Fruit fly (Drosophila melanogaster) whole organism, wandering third instar larva: Measurements from ENCODE around the gene Rap1.

Experiments used
- Abd-B ChIP-seq: fragments of >200 bp; optimal IDR thresholded peaks from 2 replicates; lab custom pipeline; 2017; ENCODE audit warnings: missing biosample characterization, missing genetic modification characterization
- CG32264 ChIP-seq: fragments of 200-800 bp; sonication (Bioruptor generic); optimal IDR thresholded peaks from 2 replicates; lab custom pipeline; 2016; ENCODE audit warnings: missing biosample characterization, missing genetic modification characterization
- CG9705 ChIP-seq: fragments of 200-800 bp; sonication (Bioruptor generic); optimal IDR thresholded peaks from 2 replicates; lab custom pipeline; 2018; ENCODE audit warnings: missing biosample characterization, mild to moderate bottlenecking, missing genetic modification characterization
- Dfd ChIP-seq: fragments of >200 bp; optimal IDR thresholded peaks from 2 replicates; lab custom pipeline; 2017; ENCODE audit warnings: missing biosample characterization, missing genetic modification characterization
- Dif ChIP-seq: fragments of 200-275, 200-300 bp; sonication (Bioruptor generic); optimal IDR thresholded peaks from 2 replicates; lab custom pipeline; 2018; ENCODE audit warnings: missing biosample characterization, missing genetic modification characterization; ENCODE audit not compliant: partially characterized antibody
- GATAd ChIP-seq: sonication (Bioruptor generic); optimal IDR thresholded peaks from 2 replicates; lab custom pipeline; 2016; ENCODE audit warnings: missing biosample characterization, missing genetic modification characterization
- HLH106 ChIP-seq: fragments of 200-800 bp; optimal IDR thresholded peaks from 3 replicates; lab custom pipeline; 2019; ENCODE audit warnings: missing biosample characterization, mild to moderate bottlenecking, missing genetic modification characterization, moderate library complexity
- Hnf4 ChIP-seq: fragments of 200-800 bp; sonication (Bioruptor generic); optimal IDR thresholded peaks from 2 replicates; lab custom pipeline; 2016; ENCODE audit warnings: missing biosample characterization, mild to moderate bottlenecking, missing genetic modification characterization
- Hr78 ChIP-seq: fragments of >200 bp; optimal IDR thresholded peaks from 2 replicates; lab custom pipeline; 2017; ENCODE audit warnings: missing biosample characterization, missing genetic modification characterization
- Hr83 ChIP-seq: fragments of 200-300 bp; sonication (Bioruptor generic); optimal IDR thresholded peaks from 2 replicates; lab custom pipeline; 2016; ENCODE audit warnings: missing biosample characterization, mild to moderate bottlenecking, missing genetic modification characterization, moderate library complexity; ENCODE audit not compliant: poor library complexity, severe bottlenecking
- Jra ChIP-seq: sonication (Bioruptor generic); optimal IDR thresholded peaks from 2 replicates; lab custom pipeline; 2016; ENCODE audit warnings: missing biosample characterization, missing genetic modification characterization
- Mio ChIP-seq: sonication (Bioruptor generic); optimal IDR thresholded peaks from 2 replicates; lab custom pipeline; 2016; ENCODE audit warnings: missing biosample characterization, missing genetic modification characterization
- Myc ChIP-seq: fragments of >200 bp; optimal IDR thresholded peaks from 2 replicates; lab custom pipeline; 2017
- N ChIP-seq: fragments of >200 bp; optimal IDR thresholded peaks from 2 replicates; lab custom pipeline; 2018; ENCODE audit warnings: missing biosample characterization, missing external identifiers, missing genetic modification characterization
- OdsH ChIP-seq: fragments of 200-800 bp; sonication (Bioruptor generic); optimal IDR thresholded peaks from 2 replicates; lab custom pipeline; 2016; ENCODE audit warnings: missing biosample characterization, mild to moderate bottlenecking, missing genetic modification characterization
- Sp1 ChIP-seq: fragments of 200-800 bp; sonication (Bioruptor generic); optimal IDR thresholded peaks from 3 replicates; lab custom pipeline; 2019; ENCODE audit warnings: missing biosample characterization, mild to moderate bottlenecking, missing genetic modification characterization, moderate library complexity
- Vsx2 ChIP-seq: fragments of 200-300, 225-300 bp; sonication (Bioruptor generic); optimal IDR thresholded peaks from 2 replicates; lab custom pipeline; 2018; ENCODE audit warnings: missing biosample characterization, missing genetic modification characterization; ENCODE audit not compliant: partially characterized antibody
- brk ChIP-seq: fragments of 200-800 bp; sonication (Bioruptor generic); optimal IDR thresholded peaks from 2 replicates; lab custom pipeline; 2016; ENCODE audit warnings: missing biosample characterization, mild to moderate bottlenecking, missing genetic modification characterization
- dl ChIP-seq, 2 experiments: fragments of 175-275, 200-275 bp in 1 of 2; fragments of 200-275 bp in 1 of 2; sonication (Bioruptor generic); optimal IDR thresholded peaks; lab custom pipeline; 2018; ENCODE audit warnings: mild to moderate bottlenecking in 2 of 2, missing biosample characterization in 2 of 2, missing genetic modification characterization in 2 of 2, moderate library complexity in 2 of 2; ENCODE audit not compliant: partially characterized antibody in 2 of 2, insufficient read depth in 1 of 2
- dsf ChIP-seq: sonication (Bioruptor generic); optimal IDR thresholded peaks from 2 replicates; lab custom pipeline; 2016; ENCODE audit warnings: missing biosample characterization, missing genetic modification characterization, borderline replicate concordance
- foxo ChIP-seq, 2 experiments: fragments of 200-800 bp; sonication (Bioruptor generic); optimal IDR thresholded peaks; 2 replicates in 1 of 2; 3 replicates in 1 of 2; lab custom pipeline; 2016 to 2017; ENCODE audit warnings: missing biosample characterization in 2 of 2, missing genetic modification characterization in 2 of 2
- fru ChIP-seq: fragments of 200-800 bp; sonication (Bioruptor generic); optimal IDR thresholded peaks from 3 replicates; lab custom pipeline; 2016; ENCODE audit warnings: missing biosample characterization, mild to moderate bottlenecking, missing genetic modification characterization
- jim ChIP-seq: fragments of 175-275, 200-325 bp; sonication (Bioruptor generic); optimal IDR thresholded peaks from 2 replicates; lab custom pipeline; 2016; ENCODE audit warnings: missing biosample characterization, mild to moderate bottlenecking, missing genetic modification characterization
- lola ChIP-seq: fragments of >200 bp; optimal IDR thresholded peaks from 2 replicates; lab custom pipeline; 2017; ENCODE audit warnings: missing biosample characterization, missing genetic modification characterization
- pan ChIP-seq: fragments of >200 bp; optimal IDR thresholded peaks from 2 replicates; lab custom pipeline; 2017
- sage ChIP-seq: fragments of 200-800 bp; sonication (Bioruptor generic); optimal IDR thresholded peaks from 2 replicates; lab custom pipeline; 2016; ENCODE audit warnings: missing biosample characterization, mild to moderate bottlenecking, missing genetic modification characterization
- sv ChIP-seq: fragments of 200-800 bp; sonication (Bioruptor generic); optimal IDR thresholded peaks from 3 replicates; lab custom pipeline; 2016; ENCODE audit warnings: missing biosample characterization, missing genetic modification characterization
- tai ChIP-seq: sonication (Bioruptor generic); optimal IDR thresholded peaks from 2 replicates; lab custom pipeline; 2016; ENCODE audit warnings: missing biosample characterization, missing genetic modification characterization
- usp ChIP-seq: fragments of >200 bp; optimal IDR thresholded peaks from 2 replicates; lab custom pipeline; 2017; ENCODE audit warnings: missing biosample characterization, missing genetic modification characterization
- woc ChIP-seq: sonication (Bioruptor generic); optimal IDR thresholded peaks from 2 replicates; lab custom pipeline; 2016; ENCODE audit warnings: missing biosample characterization, mild to moderate bottlenecking, missing genetic modification characterization

Gene Rap1

dm6 chr3L:1853277-1853676 is 8.8 kb downstream of the Rap1 start:
- no peak for TF ChIP-seq Dfd
- TF ChIP-seq usp (GFP tag; lab: Kevin White, UChicago): no peak
- no peak for TF ChIP-seq Mio (GFP tag; lab: Kevin White, UChicago)
- TF ChIP-seq jim (GFP tag; lab: Kevin White, UChicago): no peak
- no peak for TF ChIP-seq tai (GFP tag; lab: Kevin White, UChicago)
- TF ChIP-seq dl (GFP tag; optimal IDR thresholded peaks at IDR 0.05; lab: Kevin White, UChicago; ENCODE audit: insufficient read depth in 1 of 2, partially characterized antibody in 2 of 2): no peak
- no peak for TF ChIP-seq GATAd (GFP tag; lab: Kevin White, UChicago)
- no peak for TF ChIP-seq Hr83 (GFP tag; lab: Kevin White, UChicago)
- no peak for TF ChIP-seq Hnf4 (GFP tag; lab: Kevin White, UChicago)
- TF ChIP-seq dsf: no peak
- TF ChIP-seq Sp1: no peak
- TF ChIP-seq fru (GFP tag; lab: Kevin White, UChicago): no peak
- TF ChIP-seq woc (GFP tag; lab: Kevin White, UChicago): no peak

DNA sequence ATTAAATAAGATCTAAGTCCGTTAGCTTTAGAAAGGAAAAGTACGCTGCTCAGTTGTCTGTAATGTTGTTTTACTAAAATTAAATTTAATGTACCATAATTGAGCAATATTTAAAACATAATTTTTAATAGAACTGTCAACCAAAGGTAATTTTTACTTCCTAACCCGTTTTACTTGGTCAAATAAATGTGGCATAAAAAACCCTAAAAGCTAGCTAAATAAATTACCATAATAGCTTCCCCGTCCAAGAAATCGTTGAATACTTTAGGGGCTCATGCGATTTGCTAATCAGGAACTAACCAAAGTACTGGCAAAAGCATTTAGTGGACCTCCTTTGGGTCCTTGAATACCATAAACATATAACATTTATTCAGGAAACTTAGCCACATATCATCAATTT is 11.5 kb downstream of the Rap1 start:
- TF ChIP-seq Vsx2 (GFP tag; lab: Kevin White, UChicago) (peak; percentile 52), N (GFP tag; lab: Kevin White, UChicago) (peak; percentile 14), woc (GFP tag; lab: Kevin White, UChicago) (no peak), Myc (lab: Kevin White, UChicago) (peak; percentile 67)

dm6 chr3L:1844600-1844999 is 17.4 kb downstream of the Rap1 start:
- TF ChIP-seq Abd-B (no peak), Hr78 (GFP tag; lab: Kevin White, UChicago) (no peak), woc (GFP tag; lab: Kevin White, UChicago) (no peak), Hr83 (GFP tag; lab: Kevin White, UChicago) (no peak)
- TF ChIP-seq, all 38 proteins: peak for 0

- TF ChIP-seq N (GFP tag; lab: Kevin White, UChicago) (no peak), foxo (GFP tag; optimal IDR thresholded peaks at IDR 0.05; lab: Kevin White, UChicago) (no peak), woc (GFP tag; lab: Kevin White, UChicago) (no peak), CG9705 (GFP tag; lab: Kevin White, UChicago) (no peak), CG32264 (GFP tag; lab: Kevin White, UChicago) (no peak), lola (no peak), HLH106 (tag; lab: Kevin White, UChicago) (no peak), pan (lab: Kevin White, UChicago) (no peak), Mio (GFP tag; lab: Kevin White, UChicago) (no peak), OdsH (no peak), fru (GFP tag; lab: Kevin White, UChicago) (no peak), Abd-B (no peak), dl (GFP tag; optimal IDR thresholded peaks at IDR 0.05; lab: Kevin White, UChicago; ENCODE audit: insufficient read depth in 1 of 2, partially characterized antibody in 2 of 2) (no peak), usp (GFP tag; lab: Kevin White, UChicago) (no peak), brk (GFP tag; lab: Kevin White, UChicago) (no peak), sv (GFP tag; lab: Kevin White, UChicago) (no peak), Dfd (no peak), Jra (GFP tag; lab: Kevin White, UChicago) (no peak)
These were observed 20.1 kb downstream of the Rap1 start, which contains the start of gene Cpr62Bc for dm6 chr3L:1841984-1842383. Cpr62Bc (minus strand) TSS chr3L:1842084.

DNA sequence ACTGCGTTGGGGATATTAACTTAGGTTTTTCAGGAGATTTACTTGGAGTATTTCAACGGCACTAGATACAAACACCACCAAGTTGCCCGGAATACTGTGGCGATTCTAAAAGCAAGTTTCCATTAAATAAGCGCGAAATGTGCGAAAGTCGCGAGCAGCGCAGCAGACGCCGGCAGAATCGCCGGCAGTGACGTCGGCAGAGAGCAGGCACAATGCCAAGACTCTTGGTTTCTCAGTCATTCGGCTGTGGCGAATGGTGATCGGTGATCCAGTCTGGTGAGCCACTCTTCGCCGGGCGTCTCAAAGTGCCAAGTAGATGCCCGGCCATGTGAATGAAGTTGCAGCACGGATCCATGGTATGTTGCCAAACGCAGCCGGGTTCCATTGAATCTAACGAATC is 27.0 kb downstream of the Rap1 start, which contains the start of gene Cpr62Bb:
Gene Cpr62Bb (minus strand): TSS at position 101 of the 400 bp plus-strand sequence.
- TF ChIP-seq sv (GFP tag; lab: Kevin White, UChicago) (no peak), Mio (GFP tag; lab: Kevin White, UChicago) (no peak), lola (no peak), Jra (GFP tag; lab: Kevin White, UChicago) (no peak), usp (GFP tag; lab: Kevin White, UChicago) (no peak), N (GFP tag; lab: Kevin White, UChicago) (no peak), dsf (no peak), Dif (no peak), Hr83 (GFP tag; lab: Kevin White, UChicago) (no peak), brk (GFP tag; lab: Kevin White, UChicago) (no peak), Dfd (no peak), foxo (GFP tag; optimal IDR thresholded peaks at IDR 0.05; lab: Kevin White, UChicago) (no peak), sage (GFP tag; lab: Kevin White, UChicago) (no peak)
